Fruit fly (Drosophila melanogaster): ENCODE measurements around the gene CG8112.

DNA sequence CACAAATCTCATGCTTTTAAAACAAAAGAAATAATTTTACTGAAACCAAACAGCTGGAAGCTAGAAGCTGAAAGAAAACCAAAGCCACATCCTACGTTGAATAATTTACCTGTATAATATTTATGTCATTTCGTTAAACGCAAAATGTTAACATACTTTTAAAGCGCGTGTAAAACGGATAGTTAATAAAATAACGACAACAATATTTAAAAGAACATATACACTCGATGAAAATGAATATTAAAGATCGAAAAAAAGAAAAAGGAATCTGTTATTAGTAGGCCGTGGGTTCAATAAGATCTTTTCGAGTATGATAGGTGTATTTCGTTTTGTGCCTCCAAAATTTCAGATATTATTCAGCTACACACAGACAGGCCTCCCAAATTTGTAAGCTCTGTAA is 8.3 kb downstream of the CG8112 start, which contains the start of gene CG8136:
- TF ChIP-seq psq (GFP tag; optimal IDR thresholded peaks at IDR 0.05) = no peak
- no peak for TF ChIP-seq usp (GFP tag; optimal IDR thresholded peaks at IDR 0.05)
- no peak for TF ChIP-seq br (GFP tag; optimal IDR thresholded peaks at IDR 0.05)
